Fruit fly (Drosophila melanogaster) whole organism, embryonic: Measurements from ENCODE around the gene AsnRS.

Source experiments
- BtbVII ChIP-seq: fragments of 200-800 bp; sonication (Bioruptor generic); optimal IDR thresholded peaks from 3 replicates; lab custom pipeline; 2017; ENCODE audit warnings: missing biosample characterization, mild to moderate bottlenecking, missing genetic modification characterization
- Bteb2 ChIP-seq: fragments of 200-800 bp; sonication (Bioruptor generic); optimal IDR thresholded peaks from 2 replicates; lab custom pipeline; 2016; ENCODE audit warnings: missing biosample characterization, missing genetic modification characterization
- CG10565 ChIP-seq: fragments of 200-800 bp; sonication (Bioruptor generic); optimal IDR thresholded peaks from 3 replicates; lab custom pipeline; 2016; ENCODE audit warnings: missing biosample characterization, mild to moderate bottlenecking, missing genetic modification characterization
- CG11696 ChIP-seq: fragments of 200-800 bp; sonication (Bioruptor generic); IDR thresholded peaks from 2 replicates; pipeline ENCODE4 v1.3.6; 2022; ENCODE audit warnings: missing biosample characterization, missing genetic modification characterization
- CG11723 ChIP-seq: fragments of 200-800 bp; sonication (Bioruptor generic); optimal IDR thresholded peaks from 2 replicates; lab custom pipeline; 2017; ENCODE audit warnings: missing biosample characterization, mild to moderate bottlenecking, missing genetic modification characterization
- CG12769 ChIP-seq: fragments of 200-800 bp; sonication (Bioruptor generic); optimal IDR thresholded peaks from 2 replicates; lab custom pipeline; 2019; ENCODE audit warnings: missing biosample characterization, mild to moderate bottlenecking, missing genetic modification characterization, moderate library complexity
- CG14014 ChIP-seq: fragments of 200-800 bp; sonication (Bioruptor generic); IDR thresholded peaks from 2 replicates; pipeline ENCODE4 v1.3.6; 2022; ENCODE audit warnings: missing biosample characterization, missing genetic modification characterization
- CG18476 ChIP-seq: fragments of 200-800 bp; sonication (Bioruptor generic); optimal IDR thresholded peaks from 2 replicates; lab custom pipeline; 2016; ENCODE audit warnings: missing biosample characterization, mild to moderate bottlenecking, missing genetic modification characterization
- CG2116 ChIP-seq: fragments of 200-800 bp; sonication (Bioruptor generic); optimal IDR thresholded peaks from 3 replicates; lab custom pipeline; 2018; ENCODE audit warnings: missing biosample characterization, mild to moderate bottlenecking, missing genetic modification characterization
- CG2712 ChIP-seq: fragments of 200-800 bp; optimal IDR thresholded peaks from 3 replicates; lab custom pipeline; 2019; ENCODE audit warnings: missing biosample characterization, mild to moderate bottlenecking, missing genetic modification characterization, moderate library complexity
- CG3065 ChIP-seq: fragments of 200-800 bp; sonication (Bioruptor generic); optimal IDR thresholded peaks from 2 replicates; lab custom pipeline; 2016; ENCODE audit warnings: missing biosample characterization, missing genetic modification characterization
- CG3407 ChIP-seq: fragments of 200-800 bp; sonication (Bioruptor generic); optimal IDR thresholded peaks from 2 replicates; lab custom pipeline; 2018; ENCODE audit warnings: missing biosample characterization, mild to moderate bottlenecking, missing genetic modification characterization
- CG5180 ChIP-seq: fragments of 200-800 bp; sonication (Bioruptor generic); optimal IDR thresholded peaks from 3 replicates; lab custom pipeline; 2017; ENCODE audit warnings: missing biosample characterization, missing genetic modification characterization, mild to moderate bottlenecking, moderate library complexity, missing genetic modification reagents
- CG5245 ChIP-seq: fragments of 200-800 bp; sonication (Bioruptor generic); optimal IDR thresholded peaks from 3 replicates; lab custom pipeline; 2016; ENCODE audit warnings: missing biosample characterization, missing genetic modification characterization
- CG6272 ChIP-seq: fragments of 200-800 bp; sonication (Bioruptor generic); IDR thresholded peaks from 2 replicates; pipeline ENCODE4 v1.3.6; 2022; ENCODE audit warnings: missing biosample characterization, missing genetic modification characterization
- CG8089 ChIP-seq: fragments of 200-800 bp; sonication (Bioruptor generic); optimal IDR thresholded peaks from 3 replicates; lab custom pipeline; 2016; ENCODE audit warnings: missing biosample characterization, missing genetic modification characterization
- CG8359 ChIP-seq: fragments of 200-800 bp; sonication (Bioruptor generic); optimal IDR thresholded peaks from 2 replicates; lab custom pipeline; 2017; ENCODE audit warnings: missing biosample characterization, mild to moderate bottlenecking, missing genetic modification characterization, borderline replicate concordance
- D19B ChIP-seq: fragments of 200-800 bp; sonication (Bioruptor generic); optimal IDR thresholded peaks from 2 replicates; lab custom pipeline; 2017; ENCODE audit warnings: missing biosample characterization, mild to moderate bottlenecking, missing genetic modification characterization
- Dfd ChIP-seq, 2 experiments: fragments of >200 bp; optimal IDR thresholded peaks; 2 replicates each; lab custom pipeline; 2017; ENCODE audit warnings: missing biosample characterization in 2 of 2, missing genetic modification characterization in 2 of 2
- E2f2 ChIP-seq: fragments of 200-800 bp; sonication (Bioruptor generic); IDR thresholded peaks from 2 replicates; pipeline ENCODE4 v1.3.6; 2022; ENCODE audit warnings: missing biosample characterization, missing genetic modification characterization
- Ets65A ChIP-seq: fragments of 200-800 bp; sonication (Bioruptor generic); peaks from one replicate; lab custom pipeline; 2016; ENCODE audit warnings: missing biosample characterization, missing genetic modification characterization
- Ets97D ChIP-seq: fragments of 200-800 bp; sonication (Bioruptor generic); optimal IDR thresholded peaks from 3 replicates; lab custom pipeline; 2016; ENCODE audit warnings: missing biosample characterization, missing genetic modification characterization
- Hmr ChIP-seq: fragments of 200-800 bp; sonication (Bioruptor generic); optimal IDR thresholded peaks from 3 replicates; lab custom pipeline; 2017; ENCODE audit warnings: mild to moderate bottlenecking, missing biosample characterization, missing genetic modification reagents, missing genetic modification characterization
- Hmx ChIP-seq: fragments of 200-800 bp; sonication (Bioruptor generic); optimal IDR thresholded peaks from 2 replicates; lab custom pipeline; 2016; ENCODE audit warnings: missing biosample characterization, missing genetic modification characterization
- Hr51 ChIP-seq, 2 experiments: fragments of 200-800 bp; sonication (Bioruptor generic); optimal IDR thresholded peaks; 2 replicates in 1 of 2; 3 replicates in 1 of 2; lab custom pipeline; 2016 to 2018; ENCODE audit warnings: missing biosample characterization in 2 of 2, missing genetic modification characterization in 2 of 2, mild to moderate bottlenecking in 1 of 2, moderate library complexity in 1 of 2
- Hr78 ChIP-seq, 2 experiments: fragments of 200-800 bp in 1 of 2; fragments of >200 bp in 1 of 2; sonication (Bioruptor generic) in 1 of 2; optimal IDR thresholded peaks; 2 replicates each; lab custom pipeline; 2017 to 2019; ENCODE audit warnings: missing biosample characterization in 2 of 2, missing genetic modification characterization in 2 of 2, mild to moderate bottlenecking in 1 of 2, moderate library complexity in 1 of 2
- Meics ChIP-seq: fragments of 200-800 bp; sonication (Bioruptor generic); optimal IDR thresholded peaks from 2 replicates; lab custom pipeline; 2017; ENCODE audit warnings: missing biosample characterization, mild to moderate bottlenecking, missing genetic modification characterization
- Myb ChIP-seq: fragments of 200-800 bp; sonication (Bioruptor generic); optimal IDR thresholded peaks from 2 replicates; lab custom pipeline; 2016; ENCODE audit warnings: missing biosample characterization, missing genetic modification characterization
- NC2α ChIP-seq: fragments of 200-800 bp; sonication (Bioruptor generic); optimal IDR thresholded peaks from 2 replicates; lab custom pipeline; 2016; ENCODE audit warnings: missing biosample characterization, missing genetic modification characterization
- Ravus ChIP-seq: fragments of 200-800 bp; sonication (Bioruptor generic); IDR thresholded peaks from 2 replicates; pipeline ENCODE4 v1.3.6; 2022; ENCODE audit warnings: missing biosample characterization, missing genetic modification characterization
- Scr ChIP-seq: fragments of 200-800 bp; sonication (Bioruptor generic); IDR thresholded peaks from 2 replicates; pipeline ENCODE4 v1.3.6; 2022; ENCODE audit warnings: missing biosample characterization, missing genetic modification characterization; ENCODE audit not compliant: partially characterized antibody
- Side ChIP-seq: fragments of 200-800 bp; sonication (Bioruptor generic); optimal IDR thresholded peaks from 2 replicates; lab custom pipeline; 2016; ENCODE audit warnings: missing biosample characterization, missing genetic modification characterization
- ab ChIP-seq: fragments of 200-800 bp; sonication (Bioruptor generic); optimal IDR thresholded peaks from 2 replicates; lab custom pipeline; 2016; ENCODE audit warnings: missing biosample characterization, missing genetic modification characterization
- cad ChIP-seq: fragments of >200 bp; optimal IDR thresholded peaks from 2 replicates; lab custom pipeline; 2017; ENCODE audit warnings: missing biosample characterization, missing genetic modification characterization
- cato ChIP-seq: fragments of 200-800 bp; sonication (Bioruptor generic); optimal IDR thresholded peaks from 2 replicates; lab custom pipeline; 2016; ENCODE audit warnings: missing biosample characterization, missing genetic modification characterization, borderline replicate concordance
- croc ChIP-seq: fragments of 200-800 bp; sonication (Bioruptor generic); conservative IDR thresholded peaks from 3 replicates; pipeline ENCODE4 v1.3.6; 2022; ENCODE audit warnings: missing biosample characterization, missing genetic modification characterization
- esg ChIP-seq: fragments of 200-800 bp; sonication (Bioruptor generic); conservative IDR thresholded peaks from 2 replicates; pipeline ENCODE4 v1.3.6; 2022; ENCODE audit warnings: missing biosample characterization, missing genetic modification characterization
- ewg ChIP-seq: fragments of 200-800 bp; sonication (Bioruptor generic); optimal IDR thresholded peaks from 3 replicates; lab custom pipeline; 2017; ENCODE audit warnings: mild to moderate bottlenecking, missing biosample characterization, missing genetic modification reagents, missing genetic modification characterization
- fd64A ChIP-seq: fragments of 200-800 bp; sonication (Bioruptor generic); optimal IDR thresholded peaks from 3 replicates; lab custom pipeline; 2018; ENCODE audit warnings: missing biosample characterization, mild to moderate bottlenecking, missing genetic modification characterization
- ind ChIP-seq: fragments of 200-800 bp; sonication (Bioruptor generic); optimal IDR thresholded peaks from 3 replicates; lab custom pipeline; 2016; ENCODE audit warnings: missing biosample characterization, missing genetic modification characterization
- mam ChIP-seq: fragments of 200-800 bp; sonication (Bioruptor generic); optimal IDR thresholded peaks from 3 replicates; lab custom pipeline; 2016; ENCODE audit warnings: missing biosample characterization, missing genetic modification characterization
- nerfin-1 ChIP-seq: fragments of 200-800 bp; sonication (Bioruptor generic); optimal IDR thresholded peaks from 3 replicates; lab custom pipeline; 2019; ENCODE audit warnings: missing biosample characterization, mild to moderate bottlenecking, missing genetic modification characterization, moderate library complexity
- org-1 ChIP-seq: fragments of 200-800 bp; sonication (Bioruptor generic); optimal IDR thresholded peaks from 2 replicates; lab custom pipeline; 2017; ENCODE audit warnings: missing biosample characterization, missing genetic modification characterization
- psq ChIP-seq: fragments of 200-800 bp; sonication (Bioruptor generic); optimal IDR thresholded peaks from 2 replicates; lab custom pipeline; 2017; ENCODE audit warnings: missing biosample characterization, missing genetic modification characterization
- slbo ChIP-seq: fragments of 200-800 bp; sonication (Bioruptor generic); IDR thresholded peaks from 2 replicates; pipeline ENCODE4 v1.3.6; 2022; ENCODE audit warnings: missing biosample characterization, missing genetic modification characterization
- sna ChIP-seq: fragments of 200-800 bp; sonication (Bioruptor generic); IDR thresholded peaks from 2 replicates; pipeline ENCODE4 v1.3.6; 2022; ENCODE audit warnings: missing biosample characterization, missing genetic modification characterization; ENCODE audit not compliant: partially characterized antibody
- sob ChIP-seq: fragments of 200-800 bp; sonication (Bioruptor generic); IDR thresholded peaks from 2 replicates; pipeline ENCODE4 v1.3.6; 2022; ENCODE audit warnings: missing biosample characterization, missing genetic modification characterization
- sug ChIP-seq: fragments of 200-800 bp; optimal IDR thresholded peaks from 2 replicates; lab custom pipeline; 2019; ENCODE audit warnings: missing biosample characterization, mild to moderate bottlenecking, missing genetic modification characterization, moderate library complexity
- toy ChIP-seq: fragments of 200-800 bp; sonication (Bioruptor generic); IDR thresholded peaks from 2 replicates; pipeline ENCODE4 v1.3.6; 2022; ENCODE audit warnings: missing biosample characterization, missing genetic modification characterization

AsnRS gene

dm6 chr2L:19133465-19134365 is 2.0 kb upstream of the AsnRS start, which contains the start of gene brat (continued):
- TF ChIP-seq Hr51 (GFP tag; optimal IDR thresholded peaks at IDR 0.05; lab: Kevin White, UChicago) = peak; percentile 29 to 42
- no peak for TF ChIP-seq Ravus (GFP tag; lab: Robert Waterston, UW)
- peak; percentile 27 for TF ChIP-seq Meics (GFP tag; lab: Kevin White, UChicago)
- no peak for TF ChIP-seq CG11696
- peak; percentile 67 for TF ChIP-seq Hmr (GFP tag; lab: Kevin White, UChicago)
- TF ChIP-seq sna (GFP tag; lab: Robert Waterston, UW) = peak; percentile 93
- TF ChIP-seq psq = no peak
- peak; percentile 5 for TF ChIP-seq CG18476 (GFP tag; lab: Kevin White, UChicago)
- TF ChIP-seq Myb (GFP tag; lab: Kevin White, UChicago) = peak; percentile 62
- no peak for TF ChIP-seq toy (GFP tag; lab: Robert Waterston, UW)
- no peak for TF ChIP-seq CG3407 (GFP tag; lab: Kevin White, UChicago)
- TF ChIP-seq CG6272 (GFP tag; lab: Robert Waterston, UW) = 0 out of 2 replicates have a peak, but pooled peaks have one; percentile 39
- peak; percentile 68 for TF ChIP-seq CG8359 (GFP tag; lab: Kevin White, UChicago)
- TF ChIP-seq BtbVII (GFP tag; lab: Kevin White, UChicago) = no peak
- no peak for TF ChIP-seq Hr78 (GFP tag; optimal IDR thresholded peaks at IDR 0.05; lab: Kevin White, UChicago)
- no peak for TF ChIP-seq croc (GFP tag; lab: Robert Waterston, UW)
- TF ChIP-seq E2f2 = peak; percentile 61
- peak; percentile 71 for TF ChIP-seq Side (GFP tag; lab: Kevin White, UChicago)
- TF ChIP-seq Hmx = no peak
- peak; percentile 79 for TF ChIP-seq Ets65A (GFP tag; lab: Kevin White, UChicago)
- TF ChIP-seq CG10565 (GFP tag; lab: Kevin White, UChicago) = no peak
- TF ChIP-seq slbo = peak; percentile 61; the same call in 1 of the 2 replicates
- TF ChIP-seq CG5245 (GFP tag; lab: Kevin White, UChicago) = no peak
- peak; percentile 38; the same call in 1 of the 2 replicates for TF ChIP-seq CG14014 (GFP tag; lab: Robert Waterston, UW)
- peak; percentile 70 for TF ChIP-seq sug
- TF ChIP-seq org-1 = no peak
- no peak; the same call in 1 of the 2 replicates for TF ChIP-seq esg (GFP tag; lab: Robert Waterston, UW)
- TF ChIP-seq D19B (GFP tag; lab: Kevin White, UChicago) = no peak
- no peak for TF ChIP-seq CG3065 (GFP tag; lab: Kevin White, UChicago)
- no peak for TF ChIP-seq NC2α (GFP tag; lab: Kevin White, UChicago)
- TF ChIP-seq mam = peak; percentile 73
- TF ChIP-seq Scr (GFP tag; lab: Robert Waterston, UW) = peak; percentile 96
- no peak for TF ChIP-seq Dfd (GFP tag; optimal IDR thresholded peaks at IDR 0.05; lab: Kevin White, UChicago)
- TF ChIP-seq CG2116 (GFP tag; lab: Kevin White, UChicago) = peak; percentile 87

DNA sequence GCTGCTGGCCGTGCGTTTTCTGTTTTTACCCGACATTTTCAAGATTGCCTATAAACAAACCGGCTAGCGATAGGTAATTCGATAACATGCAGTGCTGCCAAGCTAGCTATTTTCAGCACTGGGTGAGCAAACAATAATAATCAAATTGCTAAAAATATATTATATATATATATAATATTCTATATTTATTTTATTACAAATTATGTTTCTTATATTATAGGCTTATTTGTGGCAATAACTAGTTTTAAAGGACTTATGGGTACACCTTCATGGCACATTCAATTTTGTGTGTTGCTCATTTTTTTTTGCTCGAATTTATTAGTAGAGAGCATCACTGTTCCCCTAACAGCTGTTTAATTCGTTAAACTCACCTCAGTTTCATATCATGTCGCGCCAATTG is 4.9 kb downstream of the AsnRS start:
- no peak for TF ChIP-seq Bteb2 (GFP tag; lab: Kevin White, UChicago)
- TF ChIP-seq nerfin-1 = peak; percentile 67
- TF ChIP-seq cato = no peak
- TF ChIP-seq CG2712 (tag; lab: Kevin White, UChicago) = peak; percentile 66
- no peak for TF ChIP-seq ind
- peak; percentile 30 for TF ChIP-seq CG11723
- no peak for TF ChIP-seq CG8089
- TF ChIP-seq ab = no peak
- TF ChIP-seq CG6272 (GFP tag; lab: Robert Waterston, UW) = no peak
- no peak for TF ChIP-seq fd64A (GFP tag; lab: Kevin White, UChicago)
- TF ChIP-seq CG5180 (GFP tag; lab: Kevin White, UChicago) = no peak
- TF ChIP-seq CG3065 (GFP tag; lab: Kevin White, UChicago) = no peak
- peak; percentile 39; the same call in 1 of the 2 replicates for TF ChIP-seq Scr (GFP tag; lab: Robert Waterston, UW)
- peak; percentile 59 for TF ChIP-seq sob (GFP tag; lab: Robert Waterston, UW)
- TF ChIP-seq Ets97D = no peak
- no peak for TF ChIP-seq cad
- TF ChIP-seq ewg (GFP tag; lab: Kevin White, UChicago) = no peak
- no peak for TF ChIP-seq CG12769 (tag; lab: Kevin White, UChicago)
